Worm (Caenorhabditis elegans) whole organism, L1 larva: Measurements from ENCODE around the gene mccc-1.
"Not testable (repeated sequence)": the region's sequence is repeated elsewhere in the genome, so short reads cannot be mapped to it uniquely, and the experiment has no call there.

ENCODE experiments used
- C34B4.2 ChIP-seq: sonication (generic microtip); optimal IDR thresholded peaks from 2 replicates; lab custom pipeline; 2017; ENCODE audit warnings: mild to moderate bottlenecking, missing genetic modification characterization, missing compliant biosample characterization
- aly-2 ChIP-seq: fragments of 150-350 bp; optimal IDR thresholded peaks from 2 replicates; lab custom pipeline; 2014; ENCODE audit warnings: missing biosample characterization, missing genetic modification characterization
- blmp-1 ChIP-seq: fragments of 150-350 bp; optimal IDR thresholded peaks from 2 replicates; lab custom pipeline; 2014; ENCODE audit warnings: missing biosample characterization, missing genetic modification characterization
- ceh-82 ChIP-seq, 3 experiments: fragments of 150-350 bp in 1 of 3; sonication (generic microtip) in 2 of 3; optimal IDR thresholded peaks; 2 replicates each; lab custom pipeline; 2014 to 2017; ENCODE audit warnings: missing biosample characterization in 3 of 3, missing genetic modification characterization in 3 of 3
- egl-27 ChIP-seq, 2 experiments: fragments of 150-350 bp in 1 of 2; sonication (generic microtip); optimal IDR thresholded peaks; 3 replicates each; lab custom pipeline; 2017 to 2018; ENCODE audit warnings: missing biosample characterization in 2 of 2, missing genetic modification characterization in 2 of 2, missing genetic modification reagents in 2 of 2
- nhr-12 ChIP-seq: sonication (generic microtip); optimal IDR thresholded peaks from 2 replicates; lab custom pipeline; 2017; ENCODE audit warnings: missing biosample characterization, missing genetic modification characterization
- nhr-28 ChIP-seq: fragments of 150-350 bp; optimal IDR thresholded peaks from 2 replicates; lab custom pipeline; 2014; ENCODE audit warnings: missing biosample characterization, missing genetic modification characterization
- skn-1 ChIP-seq: fragments of 150-350 bp; optimal IDR thresholded peaks from 2 replicates; lab custom pipeline; 2014; ENCODE audit warnings: missing biosample characterization, missing genetic modification characterization
- unc-86 ChIP-seq: sonication (generic microtip); optimal IDR thresholded peaks from 2 replicates; lab custom pipeline; 2016; ENCODE audit warnings: missing genetic modification characterization, missing compliant biosample characterization
- unc-98 ChIP-seq: fragments of 200-800 bp; sonication (Bioruptor generic); IDR thresholded peaks from 2 replicates; pipeline ENCODE4 v1.3.6; 2022; ENCODE audit warnings: missing genetic modification characterization, missing compliant biosample characterization
- zag-1 ChIP-seq: fragments of 150-350 bp; optimal IDR thresholded peaks from 2 replicates; lab custom pipeline; 2014; ENCODE audit warnings: missing biosample characterization, missing genetic modification characterization
- ztf-11 ChIP-seq, 2 experiments: sonication (generic microtip); optimal IDR thresholded peaks; 2 replicates each; lab custom pipeline; 2016 to 2017; ENCODE audit warnings: missing genetic modification characterization in 2 of 2, missing biosample characterization in 1 of 2, missing compliant biosample characterization in 1 of 2

- TF ChIP-seq unc-98 (GFP tag; lab: Robert Waterston, UW); unc-86 (tag; lab: Kevin White, UChicago); zag-1; skn-1; egl-27 (tag; optimal IDR thresholded peaks at IDR 0.05; lab: Kevin White, UChicago); aly-2 (tag; lab: Kevin White, UChicago); nhr-28 (tag; lab: Kevin White, UChicago); C34B4.2 (tag; lab: Kevin White, UChicago); nhr-12; blmp-1 (tag; lab: Kevin White, UChicago); ztf-11 (tag; optimal IDR thresholded peaks at IDR 0.05; lab: Kevin White, UChicago); ceh-82 (tag; optimal IDR thresholded peaks at IDR 0.05; lab: Kevin White, UChicago): not testable (repeated sequence)
These were observed 47.0 kb upstream of the mccc-1 start, which contains the start of gene msp-10 for ce11 chrIV:9837349-9837748.
